Worm (Caenorhabditis elegans) whole organism, L4 larva: Measurements from ENCODE around the gene fbxa-86.

Experiments
- dmd-6 ChIP-seq: fragments of 200-800 bp; sonication (Bioruptor generic); IDR thresholded peaks from 2 replicates; pipeline ENCODE4 v1.3.6; 2022; ENCODE audit warnings: missing genetic modification reagents, missing genetic modification characterization, missing compliant biosample characterization
- lin-39 ChIP-seq: fragments of 150-350 bp; optimal IDR thresholded peaks from 2 replicates; lab custom pipeline; 2014; ENCODE audit warnings: missing biosample characterization, missing genetic modification reagents, missing genetic modification characterization
- nhr-25 ChIP-seq: sonication (generic microtip); optimal IDR thresholded peaks from 2 replicates; lab custom pipeline; 2017; ENCODE audit warnings: missing genetic modification characterization, mild to moderate bottlenecking, missing compliant biosample characterization, antibody characterized with exemption, moderate library complexity, borderline replicate concordance; ENCODE audit not compliant: insufficient read depth
- nhr-76 ChIP-seq: fragments of 150-350 bp; optimal IDR thresholded peaks from 2 replicates; lab custom pipeline; 2014; ENCODE audit warnings: missing biosample characterization, missing genetic modification characterization
- nhr-77 ChIP-seq: fragments of 150-350 bp; optimal IDR thresholded peaks from 2 replicates; lab custom pipeline; 2014; ENCODE audit warnings: missing biosample characterization, missing genetic modification characterization
- snpc-4 ChIP-seq: fragments of 150-350 bp; optimal IDR thresholded peaks from 2 replicates; lab custom pipeline; 2014; ENCODE audit warnings: missing biosample characterization, missing genetic modification characterization

- TF ChIP-seq lin-39 (tag; lab: Kevin White, UChicago) (no peak), nhr-76 (no peak), nhr-25 (tag; lab: Kevin White, UChicago) (no peak), nhr-77 (tag; lab: Kevin White, UChicago) (no peak), dmd-6 (GFP tag; lab: Robert Waterston, UW) (no peak), snpc-4 (tag; lab: Kevin White, UChicago) (no peak)
These were observed 31.6 kb upstream of the fbxa-86 start, which contains the start of gene Y9C9A.13 for ce11 chrIV:4969419-4969818.
